Worm (Caenorhabditis elegans) whole organism, young adult: ENCODE data around the gene puf-6.

Experiments
- attf-5 ChIP-seq: fragments of 200-800 bp; sonication (Bioruptor generic); optimal IDR thresholded peaks from 2 replicates; lab custom pipeline; 2018; ENCODE audit warnings: mild to moderate bottlenecking, missing genetic modification characterization, missing compliant biosample characterization
- ceh-100 ChIP-seq: fragments of 200-800 bp; sonication (Bioruptor generic); IDR thresholded peaks from 2 replicates; pipeline ENCODE4 v1.3.6; 2022; ENCODE audit warnings: missing genetic modification reagents, missing genetic modification characterization, missing compliant biosample characterization
- egl-18 ChIP-seq: fragments of 200-800 bp; sonication (Bioruptor generic); IDR thresholded peaks from 2 replicates; pipeline ENCODE4 v1.3.6; 2022; ENCODE audit warnings: missing genetic modification reagents, missing genetic modification characterization, missing compliant biosample characterization
- snpc-4 ChIP-seq, 5 experiments: fragments of 150-350 bp in 1 of 5; sonication (generic microtip) in 4 of 5; optimal IDR thresholded peaks; 2 replicates each; lab custom pipeline; 2014 to 2018; ENCODE audit warnings: missing genetic modification characterization in 5 of 5, missing biosample characterization in 3 of 5, antibody characterized with exemption in 2 of 5, mild to moderate bottlenecking in 2 of 5, missing compliant biosample characterization in 2 of 5, missing genotype in 2 of 5, moderate library complexity in 2 of 5, missing genetic modification reagents in 1 of 5
- zfh-2 ChIP-seq: fragments of 200-800 bp; sonication (Bioruptor generic); conservative IDR thresholded peaks from 2 replicates; pipeline ENCODE4 v1.3.6; 2022; ENCODE audit warnings: missing genetic modification reagents, missing genetic modification characterization, missing compliant biosample characterization

DNA sequence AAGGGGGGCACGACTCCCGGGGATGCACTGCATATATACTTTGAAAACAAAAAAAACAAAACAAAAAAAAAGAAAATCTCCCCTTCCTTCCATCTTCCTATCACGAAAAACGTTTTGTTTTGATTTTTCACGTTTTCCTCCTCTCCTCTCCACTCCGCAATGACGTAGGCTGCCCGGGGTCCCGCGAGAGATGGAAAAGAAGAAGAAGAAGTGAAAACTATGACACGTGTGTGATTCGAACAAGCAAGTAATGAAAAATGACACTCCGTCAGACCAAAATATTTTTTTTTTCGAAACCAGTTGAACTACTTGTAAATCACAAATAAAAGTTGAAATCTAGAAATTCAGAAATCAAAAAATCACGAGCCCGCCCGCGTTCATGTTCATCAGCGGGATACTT lies 22.0 kb upstream of the puf-6 start:
- TF ChIP-seq attf-5 (GFP tag; lab: Kevin White, UChicago): no peak
- no peak for TF ChIP-seq zfh-2
- TF ChIP-seq egl-18 (GFP tag; lab: Robert Waterston, UW): no peak
- TF ChIP-seq ceh-100 (GFP tag; lab: Robert Waterston, UW): no peak
- TF ChIP-seq snpc-4 (GFP tag; optimal IDR thresholded peaks at IDR 0.05; lab: Kevin White, UChicago): no peak
- TF ChIP-seq snpc-4 (tag; optimal IDR thresholded peaks at IDR 0.05; lab: Kevin White, UChicago): no peak
